Fruit fly (Drosophila melanogaster) Kc167 (cell line): ENCODE measurements around the gene TotF.

Experiments used
- Myc ChIP-seq: fragments of >200 bp; optimal IDR thresholded peaks from 2 replicates; lab custom pipeline; 2017; ENCODE audit warnings: missing external identifiers
- Sin3A ChIP-seq: fragments of >200 bp; optimal IDR thresholded peaks from 2 replicates; lab custom pipeline; 2018; ENCODE audit warnings: missing external identifiers
- h ChIP-seq: fragments of >200 bp; optimal IDR thresholded peaks from 3 replicates; lab custom pipeline; 2018; ENCODE audit warnings: missing external identifiers
- insv ChIP-seq: fragments of >200 bp; optimal IDR thresholded peaks from 3 replicates; lab custom pipeline; 2018; ENCODE audit warnings: missing external identifiers
- psq ChIP-seq: fragments of >200 bp; optimal IDR thresholded peaks from 2 replicates; lab custom pipeline; 2017; ENCODE audit warnings: missing external identifiers
- ttk ChIP-seq: sonication (Bioruptor generic); optimal IDR thresholded peaks from 2 replicates; lab custom pipeline; 2017; ENCODE audit warnings: missing external identifiers

The TotF gene

DNA sequence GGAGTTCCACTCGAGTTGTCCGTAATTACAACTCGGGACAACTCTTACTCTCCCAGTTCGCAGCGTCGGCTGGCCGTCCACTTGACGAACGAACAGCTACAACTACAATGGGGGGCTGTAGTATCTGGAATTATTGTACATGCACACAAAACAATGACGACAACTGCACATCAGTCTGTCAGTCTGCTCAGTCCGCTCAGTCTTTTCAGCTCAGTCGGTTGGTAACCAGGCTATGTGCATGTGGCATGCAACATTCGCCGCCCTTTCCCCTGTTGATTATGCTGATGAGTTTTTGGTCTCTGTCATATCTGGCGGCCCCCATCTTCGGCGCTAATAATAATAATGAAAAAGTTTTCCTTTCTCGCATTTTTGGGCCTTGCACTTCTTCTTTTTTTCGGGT is 27.9 kb upstream of the TotF start:
- TF ChIP-seq h (lab: Kevin White, UChicago) (no peak), insv (no peak), psq (lab: Kevin White, UChicago) (no peak), Myc (lab: Kevin White, UChicago) (no peak), ttk (lab: Kevin White, UChicago) (no peak), Sin3A (lab: Kevin White, UChicago) (no peak)

DNA sequence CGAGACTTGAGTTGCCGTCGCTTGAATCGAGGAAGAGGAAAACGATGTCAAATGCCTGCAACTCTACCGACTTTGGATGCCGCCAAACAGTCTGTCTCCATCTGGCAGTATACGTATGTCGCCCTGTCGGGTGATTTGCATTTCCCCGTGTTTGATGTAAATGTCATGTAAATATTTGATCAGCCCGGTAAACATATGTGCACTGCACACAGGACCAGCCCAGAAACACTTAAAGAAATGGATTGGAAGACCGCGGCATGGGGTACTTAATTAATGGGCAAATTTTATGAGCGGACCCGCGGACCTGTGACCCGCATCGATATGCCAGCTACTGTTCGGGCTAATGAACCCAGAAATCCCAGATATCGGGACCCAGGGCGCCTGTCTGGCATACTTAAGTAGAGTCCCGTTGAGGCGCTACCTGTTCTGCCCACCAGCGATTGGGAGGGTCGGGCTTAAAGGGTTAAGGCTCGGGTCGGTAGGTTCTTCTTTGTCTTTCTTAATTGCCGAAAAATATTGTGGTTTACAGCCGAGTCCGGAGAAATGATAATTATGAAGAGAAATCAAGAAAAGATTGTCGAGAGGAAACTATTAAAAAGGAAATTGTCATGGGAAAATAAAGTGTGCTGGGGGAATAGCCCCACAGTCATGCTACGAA is 25.8 kb upstream of the TotF start:
- no peak for TF ChIP-seq ttk (lab: Kevin White, UChicago)
- TF ChIP-seq h (lab: Kevin White, UChicago): no peak
- no peak for TF ChIP-seq psq (lab: Kevin White, UChicago)
- TF ChIP-seq Sin3A (lab: Kevin White, UChicago): no peak
- no peak for TF ChIP-seq insv
- TF ChIP-seq Myc (lab: Kevin White, UChicago): no peak

DNA sequence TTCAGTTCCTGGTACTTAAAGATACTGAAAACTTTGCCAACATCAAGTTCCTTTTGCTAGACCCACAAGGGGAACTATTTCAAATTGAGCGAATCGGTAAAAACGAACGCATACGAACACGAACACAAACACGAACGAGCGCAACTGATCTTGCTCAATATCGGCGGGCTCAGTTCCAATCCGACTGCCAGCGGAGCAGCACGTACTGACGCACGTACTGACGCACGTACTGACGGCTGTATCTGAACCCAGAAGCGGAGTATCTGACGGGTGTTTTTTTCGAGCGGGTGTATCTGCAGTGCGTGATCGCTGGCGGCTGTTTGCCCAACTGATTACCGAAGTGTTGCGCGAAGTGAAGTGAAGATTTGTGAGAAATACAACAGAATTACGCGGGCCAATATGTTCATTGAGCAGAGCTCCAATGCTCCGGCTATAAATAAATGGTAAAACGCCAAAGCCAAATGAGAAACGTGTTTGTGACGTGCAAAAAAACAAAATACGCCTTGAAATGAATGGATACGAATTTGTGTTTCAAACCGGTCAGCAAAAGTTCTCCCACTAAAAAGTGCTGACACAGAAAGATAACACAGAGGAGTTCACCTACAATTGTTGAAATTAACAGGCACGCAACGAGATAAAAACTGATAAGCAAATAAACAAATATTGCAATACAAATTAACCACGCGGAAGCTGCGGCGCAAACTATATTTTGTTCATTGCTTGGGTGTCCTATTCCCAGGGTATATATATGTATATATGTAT is 23.1 kb upstream of the TotF start:
- TF ChIP-seq Myc (lab: Kevin White, UChicago) (no peak), ttk (lab: Kevin White, UChicago) (no peak), psq (lab: Kevin White, UChicago) (no peak), h (lab: Kevin White, UChicago) (no peak), insv (no peak), Sin3A (lab: Kevin White, UChicago) (no peak)

DNA sequence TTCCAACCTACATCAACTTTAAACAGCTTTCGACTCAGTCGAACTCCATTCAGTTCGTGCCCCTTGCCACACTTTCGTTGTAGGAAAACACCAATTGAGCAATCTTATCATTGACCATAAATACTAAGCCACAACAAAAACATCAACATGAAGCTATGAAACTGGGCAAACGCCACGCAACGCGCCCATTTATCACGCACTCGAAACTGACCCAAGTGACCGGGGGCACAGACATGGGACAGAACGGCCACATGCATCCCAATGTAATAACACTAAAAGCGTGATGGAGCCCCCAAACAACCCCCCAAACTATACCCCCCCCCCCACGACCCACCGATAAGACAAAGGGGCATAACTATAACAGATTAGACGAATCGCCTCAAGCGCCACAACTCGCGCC is 20.3 kb upstream of the TotF start:
- no peak for TF ChIP-seq Myc (lab: Kevin White, UChicago)
- no peak for TF ChIP-seq psq (lab: Kevin White, UChicago)

DNA sequence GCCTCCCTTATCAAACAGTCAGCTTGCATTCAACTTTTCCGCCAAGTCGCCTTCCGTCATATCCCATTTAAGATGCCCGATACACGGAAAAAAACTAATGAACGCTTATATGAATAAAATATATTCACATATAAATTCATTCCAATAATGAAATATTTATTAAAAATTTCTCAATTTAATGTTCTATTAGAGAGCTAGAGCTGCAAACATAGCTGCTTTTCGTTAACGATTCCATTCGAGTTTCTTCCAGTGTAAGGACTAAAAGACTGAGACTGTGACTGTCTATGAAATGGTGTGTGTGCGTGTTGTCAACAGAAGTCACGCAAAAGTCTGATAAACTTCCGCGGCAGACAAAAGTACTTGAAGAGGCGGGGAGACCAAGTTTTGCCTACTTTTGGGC is 17.9 kb upstream of the TotF start:
- TF ChIP-seq Sin3A (lab: Kevin White, UChicago): no peak

DNA sequence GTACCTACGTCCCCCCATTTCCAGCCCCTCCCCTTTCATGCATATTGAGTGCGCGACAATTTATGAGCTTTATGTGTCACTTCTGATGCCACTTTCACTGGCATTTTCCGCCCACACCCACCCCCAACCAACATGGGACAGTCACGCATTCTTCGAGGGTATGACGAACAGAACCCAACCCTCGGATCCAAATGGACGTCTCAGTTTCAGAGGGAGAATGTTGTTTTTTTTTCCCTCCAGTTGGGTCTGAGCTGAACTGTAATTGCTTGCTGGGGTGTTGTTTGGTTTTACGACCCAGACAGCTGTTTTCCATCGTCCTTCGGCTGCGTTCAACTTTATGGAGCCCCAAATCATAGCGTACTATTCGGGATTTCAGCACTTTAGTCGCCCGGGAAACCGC is 11.6 kb upstream of the TotF start:
- no peak for TF ChIP-seq Myc (lab: Kevin White, UChicago)

DNA sequence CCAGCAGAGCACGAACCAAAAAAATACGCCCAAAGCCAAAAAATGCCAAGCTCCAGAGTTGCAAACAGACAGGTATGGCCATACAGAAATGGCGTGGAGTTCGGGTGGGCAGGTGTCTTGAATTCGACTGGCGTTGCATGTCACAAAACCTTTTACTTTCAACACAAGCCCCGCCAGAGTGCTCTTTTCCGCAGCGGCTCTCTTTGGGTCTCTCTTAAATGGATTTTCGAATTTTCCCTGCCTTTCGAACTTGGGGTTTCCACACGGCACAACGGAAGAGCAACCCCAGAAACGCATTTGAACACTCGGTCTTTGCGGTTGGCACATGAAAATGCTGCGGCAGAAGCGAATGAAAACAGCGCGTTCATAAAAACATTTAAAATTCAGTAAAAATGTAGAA is 5.7 kb upstream of the TotF start:
- TF ChIP-seq Sin3A (lab: Kevin White, UChicago) (no peak), h (lab: Kevin White, UChicago) (no peak), insv (no peak)

DNA sequence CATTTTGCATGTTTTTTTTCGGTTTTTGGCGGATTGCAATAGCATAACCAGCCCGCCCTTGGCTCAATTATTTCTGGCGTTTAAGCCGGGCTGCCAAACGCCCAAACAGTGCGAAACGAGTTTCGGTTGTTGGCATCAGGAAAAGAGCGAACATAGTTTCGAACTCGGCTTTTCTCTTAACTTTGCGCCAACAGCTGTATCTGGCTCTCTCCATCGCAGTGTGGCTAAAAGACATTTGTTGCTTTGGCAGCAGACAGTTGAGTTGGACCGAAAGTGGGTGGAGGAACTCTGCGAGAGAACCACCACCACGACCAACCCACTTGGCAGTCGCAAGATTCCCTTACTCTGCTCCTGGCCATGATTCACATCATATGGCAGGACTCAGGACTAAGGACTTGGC is 4.8 kb upstream of the TotF start:
- no peak for TF ChIP-seq Sin3A (lab: Kevin White, UChicago)
- no peak for TF ChIP-seq h (lab: Kevin White, UChicago)
- TF ChIP-seq Myc (lab: Kevin White, UChicago): no peak
- no peak for TF ChIP-seq ttk (lab: Kevin White, UChicago)

DNA sequence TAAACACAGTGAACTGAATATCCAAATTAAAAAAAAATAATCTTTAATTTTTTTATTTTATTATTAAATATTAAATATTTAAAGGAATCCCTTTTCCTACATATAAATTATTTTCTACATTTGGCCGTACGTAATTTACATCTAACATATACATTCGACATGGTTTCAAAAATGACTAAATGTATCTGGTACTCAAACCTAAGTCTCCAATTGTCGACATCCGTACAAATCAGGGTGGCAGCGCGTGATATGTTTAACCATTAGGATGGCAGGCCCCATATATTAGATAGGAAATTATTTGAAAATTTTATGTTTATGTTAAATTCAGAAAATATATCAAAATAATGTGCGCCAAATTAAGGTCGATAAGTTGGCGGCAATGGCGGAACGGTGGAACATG is 3.0 kb upstream of the TotF start:
- TF ChIP-seq Sin3A (lab: Kevin White, UChicago): no peak
- no peak for TF ChIP-seq Myc (lab: Kevin White, UChicago)
- no peak for TF ChIP-seq psq (lab: Kevin White, UChicago)
- no peak for TF ChIP-seq insv
- no peak for TF ChIP-seq h (lab: Kevin White, UChicago)
- TF ChIP-seq ttk (lab: Kevin White, UChicago): no peak

DNA sequence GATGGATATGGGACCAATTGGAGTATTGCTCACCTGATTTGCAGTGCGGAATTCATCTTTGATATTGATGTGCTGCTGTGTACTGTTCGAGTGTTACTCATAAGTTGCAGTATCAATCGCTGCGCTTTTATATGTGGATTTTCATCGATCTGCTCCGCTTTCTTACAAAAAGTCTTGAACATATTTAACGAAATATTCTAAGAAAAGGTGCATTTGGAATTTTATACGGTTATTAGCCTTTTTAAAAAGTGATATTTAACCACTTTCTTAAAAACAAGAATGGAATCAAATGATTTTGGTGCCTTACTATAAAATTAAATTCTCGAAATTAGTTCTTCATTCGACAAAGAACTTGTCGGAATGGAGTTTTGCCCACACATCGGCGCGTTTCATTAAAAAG is 1.2 kb upstream of the TotF start, which contains the start of gene TotE:
Gene TotE, minus strand, starts transcription at position 101 of the 400 bp plus-strand sequence.
- TF ChIP-seq ttk (lab: Kevin White, UChicago) (no peak), h (lab: Kevin White, UChicago) (no peak), insv (no peak), Sin3A (lab: Kevin White, UChicago) (no peak), psq (lab: Kevin White, UChicago) (no peak), Myc (lab: Kevin White, UChicago) (no peak)

DNA sequence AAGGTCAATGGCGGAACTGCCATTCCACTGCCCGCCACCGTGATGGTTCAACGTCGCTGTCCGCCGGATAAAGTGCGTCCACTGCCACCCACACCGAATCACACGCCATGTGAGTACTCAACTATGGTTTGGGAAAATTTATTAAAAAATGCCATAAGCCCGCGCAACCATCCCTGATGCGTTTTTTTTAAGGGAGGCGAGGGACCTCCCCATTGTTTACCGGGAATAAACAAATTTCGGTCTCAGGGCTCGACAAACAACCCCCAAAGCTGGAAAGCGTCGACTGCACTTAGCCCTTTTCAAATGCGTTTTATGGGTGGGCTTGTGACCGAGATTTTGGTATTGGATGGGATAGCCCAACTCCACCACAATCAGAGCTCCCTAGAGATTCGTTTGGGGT is 4.4 kb downstream of the TotF start:
- TF ChIP-seq h (lab: Kevin White, UChicago) (no peak), insv (no peak), Myc (lab: Kevin White, UChicago) (no peak), ttk (lab: Kevin White, UChicago) (no peak), Sin3A (lab: Kevin White, UChicago) (no peak), psq (lab: Kevin White, UChicago) (no peak)

DNA sequence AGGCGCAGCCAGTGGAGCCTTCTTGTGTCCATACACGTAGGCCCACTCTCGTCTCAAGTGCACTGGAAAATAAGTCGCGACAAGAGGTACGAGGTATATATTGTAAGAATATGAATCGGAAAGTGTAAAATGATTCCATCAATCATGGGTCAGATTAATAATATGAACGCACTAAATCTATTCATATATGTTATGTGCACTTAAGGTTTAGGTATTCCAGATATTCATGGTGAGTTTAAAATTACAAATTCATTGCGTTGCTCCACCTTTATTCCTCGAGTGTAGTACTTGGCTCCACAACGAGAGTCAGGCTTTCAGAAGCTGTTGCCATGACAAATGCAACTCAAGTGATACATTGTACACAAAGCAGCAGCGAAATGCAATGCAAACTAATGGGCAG is 6.9 kb downstream of the TotF start:
- TF ChIP-seq insv: no peak
- no peak for TF ChIP-seq Myc (lab: Kevin White, UChicago)
- no peak for TF ChIP-seq Sin3A (lab: Kevin White, UChicago)
- no peak for TF ChIP-seq ttk (lab: Kevin White, UChicago)
- no peak for TF ChIP-seq h (lab: Kevin White, UChicago)
- no peak for TF ChIP-seq psq (lab: Kevin White, UChicago)
